Fruit fly (Drosophila melanogaster) whole organism, prepupa: ENCODE results near the gene CG9130.

ENCODE experiments used
- CG11294 ChIP-seq: fragments of 200-800 bp; sonication (Bioruptor generic); IDR thresholded peaks from 2 replicates; pipeline ENCODE4 v1.3.6; 2022; ENCODE audit warnings: missing biosample characterization, missing genetic modification characterization
- CG11762 ChIP-seq: fragments of 200-800 bp; sonication (Bioruptor generic); optimal IDR thresholded peaks from 3 replicates; lab custom pipeline; 2016; ENCODE audit warnings: missing biosample characterization, missing genetic modification characterization; ENCODE audit not compliant: insufficient read depth
- CG15336 ChIP-seq: fragments of 200-800 bp; sonication (Bioruptor generic); IDR thresholded peaks from 2 replicates; pipeline ENCODE4 v1.3.6; 2022; ENCODE audit warnings: missing biosample characterization, missing genetic modification characterization
- CG16779 ChIP-seq: fragments of 200-800 bp; sonication (Bioruptor generic); optimal IDR thresholded peaks from 3 replicates; lab custom pipeline; 2017; ENCODE audit warnings: missing biosample characterization, mild to moderate bottlenecking, missing genetic modification characterization
- CG3032 ChIP-seq: fragments of 200-800 bp; optimal IDR thresholded peaks from 2 replicates; lab custom pipeline; 2019; ENCODE audit warnings: missing biosample characterization, mild to moderate bottlenecking, missing genetic modification characterization, moderate library complexity
- CG31627 ChIP-seq: fragments of 200-800 bp; sonication (Bioruptor generic); optimal IDR thresholded peaks from 3 replicates; lab custom pipeline; 2016; ENCODE audit warnings: missing biosample characterization, missing genetic modification characterization
- CG3919 ChIP-seq: fragments of 200-800 bp; sonication (Bioruptor generic); optimal IDR thresholded peaks from 3 replicates; lab custom pipeline; 2016; ENCODE audit warnings: missing biosample characterization, missing genetic modification characterization
- CG4318 ChIP-seq: fragments of 200-800 bp; sonication (Bioruptor generic); optimal IDR thresholded peaks from 3 replicates; lab custom pipeline; 2017; ENCODE audit warnings: missing biosample characterization, mild to moderate bottlenecking, missing genetic modification characterization
- CG6792 ChIP-seq: fragments of 200-800 bp; sonication (Bioruptor generic); optimal IDR thresholded peaks from 3 replicates; lab custom pipeline; 2016; ENCODE audit warnings: missing biosample characterization, missing genetic modification characterization
- CG6808 ChIP-seq: fragments of 200-800 bp; sonication (Bioruptor generic); optimal IDR thresholded peaks from 3 replicates; lab custom pipeline; 2017; ENCODE audit warnings: missing biosample characterization, missing genetic modification characterization, mild to moderate bottlenecking, moderate library complexity, missing genetic modification reagents
- CG6854 ChIP-seq: fragments of 200-800 bp; sonication (Bioruptor generic); optimal IDR thresholded peaks from 2 replicates; lab custom pipeline; 2017; ENCODE audit warnings: missing biosample characterization, mild to moderate bottlenecking, missing genetic modification characterization
- CG7368 ChIP-seq: fragments of 200-800 bp; sonication (Bioruptor generic); optimal IDR thresholded peaks from 3 replicates; lab custom pipeline; 2016; ENCODE audit warnings: missing biosample characterization, missing genetic modification characterization
- CG8119 ChIP-seq: fragments of 200-800 bp; sonication (Bioruptor generic); IDR thresholded peaks from 3 replicates; pipeline ENCODE4 v1.3.6; 2022; ENCODE audit warnings: missing biosample characterization, missing genetic modification characterization
- CG8319 ChIP-seq: fragments of 200-800 bp; sonication (Bioruptor generic); optimal IDR thresholded peaks from 3 replicates; lab custom pipeline; 2016; ENCODE audit warnings: missing biosample characterization, missing genetic modification characterization
- CG8632 ChIP-seq: fragments of 200-800 bp; sonication (Bioruptor generic); optimal IDR thresholded peaks from 3 replicates; lab custom pipeline; 2016; ENCODE audit warnings: missing biosample characterization, missing genetic modification characterization
- CG9139 ChIP-seq: fragments of 200-800 bp; sonication (Bioruptor generic); optimal IDR thresholded peaks from 3 replicates; lab custom pipeline; 2017; ENCODE audit warnings: missing biosample characterization, mild to moderate bottlenecking, missing genetic modification characterization
- Eip78C ChIP-seq: fragments of 200-800 bp; sonication (Bioruptor generic); peaks from one replicate; lab custom pipeline; 2016; ENCODE audit warnings: missing biosample characterization, missing genetic modification characterization
- Eip93F ChIP-seq: fragments of 200-800 bp; sonication (Bioruptor generic); optimal IDR thresholded peaks from 2 replicates; lab custom pipeline; 2016; ENCODE audit warnings: missing biosample characterization, mild to moderate bottlenecking, missing genetic modification characterization
- Ets21C ChIP-seq: fragments of 200-800 bp; sonication (Bioruptor generic); optimal IDR thresholded peaks from 3 replicates; lab custom pipeline; 2016; ENCODE audit warnings: missing biosample characterization, missing genetic modification characterization
- Ets96B ChIP-seq: fragments of 200-800 bp; optimal IDR thresholded peaks from 2 replicates; lab custom pipeline; 2019; ENCODE audit warnings: missing biosample characterization, mild to moderate bottlenecking, missing genetic modification characterization, moderate library complexity
- Hr38 ChIP-seq: sonication (Bioruptor generic); optimal IDR thresholded peaks from 2 replicates; lab custom pipeline; 2016; ENCODE audit warnings: missing biosample characterization, missing genetic modification characterization
- Hr39 ChIP-seq: fragments of 200-800 bp; sonication (Bioruptor generic); optimal IDR thresholded peaks from 2 replicates; lab custom pipeline; 2016; ENCODE audit warnings: missing biosample characterization, missing genetic modification characterization
- Lpt ChIP-seq: fragments of 200-800 bp; sonication (Bioruptor generic); optimal IDR thresholded peaks from 3 replicates; lab custom pipeline; 2016; ENCODE audit warnings: missing biosample characterization, missing genetic modification characterization
- Sox102F ChIP-seq: fragments of 200-800 bp; sonication (Bioruptor generic); optimal IDR thresholded peaks from 2 replicates; lab custom pipeline; 2016; ENCODE audit warnings: missing biosample characterization, mild to moderate bottlenecking, missing genetic modification characterization
- Sox14 ChIP-seq: fragments of 200-800 bp; sonication (Bioruptor generic); optimal IDR thresholded peaks from 3 replicates; lab custom pipeline; 2016; ENCODE audit warnings: missing biosample characterization, missing genetic modification characterization
- Sox15 ChIP-seq: fragments of 200-800 bp; sonication (Bioruptor generic); optimal IDR thresholded peaks from 3 replicates; lab custom pipeline; 2016; ENCODE audit warnings: missing biosample characterization, missing genetic modification characterization
- achi ChIP-seq: fragments of 200-800 bp; sonication (Bioruptor generic); optimal IDR thresholded peaks from 3 replicates; lab custom pipeline; 2016; ENCODE audit warnings: missing biosample characterization, missing genetic modification characterization
- dac ChIP-seq: fragments of 200-800 bp; sonication (Bioruptor generic); optimal IDR thresholded peaks from 2 replicates; lab custom pipeline; 2017; ENCODE audit warnings: missing biosample characterization, mild to moderate bottlenecking, missing genetic modification characterization
- dsx ChIP-seq: fragments of 200-800 bp; optimal IDR thresholded peaks from 3 replicates; lab custom pipeline; 2019; ENCODE audit warnings: missing biosample characterization, mild to moderate bottlenecking, missing genetic modification characterization, moderate library complexity; ENCODE audit not compliant: poor library complexity, severe bottlenecking
- fd85E ChIP-seq: fragments of 200-800 bp; sonication (Bioruptor generic); optimal IDR thresholded peaks from 3 replicates; lab custom pipeline; 2016; ENCODE audit warnings: missing biosample characterization, missing genetic modification characterization
- fkh ChIP-seq: fragments of 200-800 bp; sonication (Bioruptor generic); optimal IDR thresholded peaks from 3 replicates; lab custom pipeline; 2017; ENCODE audit warnings: missing biosample characterization, mild to moderate bottlenecking, missing genetic modification characterization, moderate library complexity
- lz ChIP-seq: fragments of 200-800 bp; sonication (Bioruptor generic); optimal IDR thresholded peaks from 3 replicates; lab custom pipeline; 2016; ENCODE audit warnings: missing biosample characterization, missing genetic modification characterization
- salr ChIP-seq, 2 experiments: fragments of 200-800 bp; sonication (Bioruptor generic); optimal IDR thresholded peaks; 3 replicates each; lab custom pipeline; 2016 to 2018; ENCODE audit warnings: missing biosample characterization in 2 of 2, missing genetic modification characterization in 2 of 2, mild to moderate bottlenecking in 1 of 2
- svp ChIP-seq: fragments of 200-800 bp; sonication (Bioruptor generic); peaks from one replicate; lab custom pipeline; 2016; ENCODE audit warnings: missing biosample characterization, missing genetic modification characterization
- topi ChIP-seq: fragments of 200-800 bp; sonication (Bioruptor generic); optimal IDR thresholded peaks from 3 replicates; lab custom pipeline; 2016; ENCODE audit warnings: missing biosample characterization, missing genetic modification characterization
- vri ChIP-seq: fragments of 200-800 bp; sonication (Bioruptor generic); optimal IDR thresholded peaks from 3 replicates; lab custom pipeline; 2016; ENCODE audit warnings: missing biosample characterization, mild to moderate bottlenecking, missing genetic modification characterization

CG9130 gene

dm6 chr3L:1300076-1300635 lies 48.3 kb downstream of the CG9130 start (continued):
- TF ChIP-seq achi (GFP tag; lab: Kevin White, UChicago) (no peak), CG15336 (peak; percentile 70), CG11294 (GFP tag; lab: Robert Waterston, UW) (peak; percentile 26; the same call in 1 of the 2 replicates), Hr38 (GFP tag; lab: Kevin White, UChicago) (no peak), vri (GFP tag; lab: Kevin White, UChicago) (peak; percentile 32), Ets96B (tag; lab: Kevin White, UChicago) (peak; percentile 67), Ets21C (no peak), CG8632 (GFP tag; lab: Kevin White, UChicago) (peak; percentile 65), CG6808 (GFP tag; lab: Kevin White, UChicago) (peak; percentile 66), CG6792 (GFP tag; lab: Kevin White, UChicago) (peak; percentile 65), Eip78C (peak; percentile 88), CG4318 (GFP tag; lab: Kevin White, UChicago) (no peak), topi (peak; percentile 68), CG9139 (no peak), Hr39 (GFP tag; lab: Kevin White, UChicago) (peak; percentile 52), CG31627 (GFP tag; lab: Kevin White, UChicago) (peak; percentile 58), svp (GFP tag; lab: Kevin White, UChicago) (peak; percentile 90), CG8319 (peak; percentile 6), lz (GFP tag; lab: Kevin White, UChicago) (peak; percentile 52), Lpt (GFP tag; lab: Kevin White, UChicago) (peak; percentile 29), Eip93F (GFP tag; lab: Kevin White, UChicago) (peak; percentile 43), dac (GFP tag; lab: Kevin White, UChicago) (no peak), dsx (GFP tag; lab: Kevin White, UChicago) (peak; percentile 62), CG3032 (tag; lab: Kevin White, UChicago) (peak; percentile 58), CG6854 (GFP tag; lab: Kevin White, UChicago) (peak; percentile 33), Sox15 (GFP tag; lab: Kevin White, UChicago) (peak; percentile 47)

- TF ChIP-seq Hr39 (GFP tag; lab: Kevin White, UChicago) (no peak), fd85E (GFP tag; lab: Kevin White, UChicago) (no peak), Sox102F (GFP tag; lab: Kevin White, UChicago) (no peak), CG15336 (no peak), CG8119 (GFP tag; lab: Robert Waterston, UW) (no peak), Sox14 (peak; percentile 48), CG6808 (GFP tag; lab: Kevin White, UChicago) (no peak), CG4318 (GFP tag; lab: Kevin White, UChicago) (no peak), fkh (GFP tag; lab: Kevin White, UChicago) (peak; percentile 56), CG31627 (GFP tag; lab: Kevin White, UChicago) (peak; percentile 1)
These were observed 50.6 kb downstream of the CG9130 start, which contains the start of the genes Rac1 and Acat2 for dm6 chr3L:1302234-1302949. TSS of gene Rac1 (minus strand) at chr3L:1302683. TSS of gene Acat2 (plus strand) at chr3L:1302944.

- TF ChIP-seq CG7368 (GFP tag; lab: Kevin White, UChicago): no peak
- TF ChIP-seq salr (GFP tag; optimal IDR thresholded peaks at IDR 0.05; lab: Kevin White, UChicago): no peak
- no peak for TF ChIP-seq CG3919 (GFP tag; lab: Kevin White, UChicago)
- TF ChIP-seq fd85E (GFP tag; lab: Kevin White, UChicago): no peak
- no peak for TF ChIP-seq CG6792 (GFP tag; lab: Kevin White, UChicago)
- no peak for TF ChIP-seq CG3032 (tag; lab: Kevin White, UChicago)
- TF ChIP-seq CG11294 (GFP tag; lab: Robert Waterston, UW): no peak
- no peak for TF ChIP-seq CG11762 (GFP tag; lab: Kevin White, UChicago)
- TF ChIP-seq Sox15 (GFP tag; lab: Kevin White, UChicago): no peak
- TF ChIP-seq svp (GFP tag; lab: Kevin White, UChicago): no peak
- TF ChIP-seq CG16779 (tag; lab: Kevin White, UChicago): no peak
- TF ChIP-seq CG6808 (GFP tag; lab: Kevin White, UChicago): no peak
These were observed 51.1 kb downstream of the CG9130 start for dm6 chr3L:1302950-1303352.
